Fruit fly (Drosophila melanogaster): ENCODE measurements around the gene CG11350.

Gene CG11350

dm6 chr3L:4461454-4462045 is 21.1 kb upstream of the CG11350 start, which contains the start of gene CG15023:
CG15023 (minus strand) TSS chr3L:4461504.
- TF ChIP-seq Rel (GFP tag; optimal IDR thresholded peaks at IDR 0.05) = no peak
- no peak for TF ChIP-seq Rel (tag; optimal IDR thresholded peaks at IDR 0.05)
- TF ChIP-seq CG9705 (GFP tag; optimal IDR thresholded peaks at IDR 0.05) = no peak
- no peak for TF ChIP-seq fru (GFP tag; optimal IDR thresholded peaks at IDR 0.05)
- no peak for TF ChIP-seq Sp1 (GFP tag; optimal IDR thresholded peaks at IDR 0.05)
- TF ChIP-seq psq (GFP tag; optimal IDR thresholded peaks at IDR 0.05) = no peak
- no peak for TF ChIP-seq Abd-B (GFP tag; optimal IDR thresholded peaks at IDR 0.05)
- no peak for TF ChIP-seq OdsH (GFP tag; optimal IDR thresholded peaks at IDR 0.05)
- TF ChIP-seq N (GFP tag; optimal IDR thresholded peaks at IDR 0.05) = no peak
- TF ChIP-seq Dfd (GFP tag; optimal IDR thresholded peaks at IDR 0.05) = no peak
- TF ChIP-seq rgr (GFP tag; optimal IDR thresholded peaks at IDR 0.05) = no peak
- TF ChIP-seq Hr83 (GFP tag; optimal IDR thresholded peaks at IDR 0.05; ENCODE audit: poor library complexity, severe bottlenecking) = no peak
- no peak for TF ChIP-seq jim (GFP tag; optimal IDR thresholded peaks at IDR 0.05)
- no peak for TF ChIP-seq brk (GFP tag; optimal IDR thresholded peaks at IDR 0.05)
- TF ChIP-seq Jra (GFP tag; optimal IDR thresholded peaks at IDR 0.05) = no peak
- TF ChIP-seq h (GFP tag; optimal IDR thresholded peaks at IDR 0.05) = no peak
- no peak for TF ChIP-seq dmrt93B (GFP tag; optimal IDR thresholded peaks at IDR 0.05)
- no peak for TF ChIP-seq sv (GFP tag; optimal IDR thresholded peaks at IDR 0.05)
- no peak for TF ChIP-seq dl (GFP tag; optimal IDR thresholded peaks at IDR 0.05; ENCODE audit: insufficient read depth in 1 of 2, partially characterized antibody in 2 of 2)
- TF ChIP-seq tai (GFP tag; optimal IDR thresholded peaks at IDR 0.05) = no peak
- no peak for TF ChIP-seq dsf (GFP tag; optimal IDR thresholded peaks at IDR 0.05; ENCODE audit: borderline replicate concordance)

- TF ChIP-seq HLH106 (tag; optimal IDR thresholded peaks at IDR 0.05) (no peak), CrebA (GFP tag; optimal IDR thresholded peaks at IDR 0.05; ENCODE audit: borderline replicate concordance) (no peak), jim (GFP tag; optimal IDR thresholded peaks at IDR 0.05) (no peak), h (GFP tag; optimal IDR thresholded peaks at IDR 0.05) (no peak), GATAd (GFP tag; optimal IDR thresholded peaks at IDR 0.05) (no peak), usp (GFP tag; optimal IDR thresholded peaks at IDR 0.05) (no peak), rgr (GFP tag; optimal IDR thresholded peaks at IDR 0.05) (no peak), Rel (GFP tag; optimal IDR thresholded peaks at IDR 0.05) (no peak), Rel (tag; optimal IDR thresholded peaks at IDR 0.05) (no peak), Hr83 (GFP tag; optimal IDR thresholded peaks at IDR 0.05; ENCODE audit: poor library complexity, severe bottlenecking) (no peak), foxo (GFP tag; optimal IDR thresholded peaks at IDR 0.05) (no peak), N (GFP tag; optimal IDR thresholded peaks at IDR 0.05) (no peak), lola (GFP tag; optimal IDR thresholded peaks at IDR 0.05) (no peak), Jra (GFP tag; optimal IDR thresholded peaks at IDR 0.05) (no peak), Hr78 (GFP tag; optimal IDR thresholded peaks at IDR 0.05) (no peak), psq (GFP tag; optimal IDR thresholded peaks at IDR 0.05) (no peak), dsf (GFP tag; optimal IDR thresholded peaks at IDR 0.05; ENCODE audit: borderline replicate concordance) (no peak)
These were observed 18.8 kb upstream of the CG11350 start, which contains the start of gene CG15024 for dm6 chr3L:4463773-4464301. CG15024 (minus strand) TSS chr3L:4463823.

DNA sequence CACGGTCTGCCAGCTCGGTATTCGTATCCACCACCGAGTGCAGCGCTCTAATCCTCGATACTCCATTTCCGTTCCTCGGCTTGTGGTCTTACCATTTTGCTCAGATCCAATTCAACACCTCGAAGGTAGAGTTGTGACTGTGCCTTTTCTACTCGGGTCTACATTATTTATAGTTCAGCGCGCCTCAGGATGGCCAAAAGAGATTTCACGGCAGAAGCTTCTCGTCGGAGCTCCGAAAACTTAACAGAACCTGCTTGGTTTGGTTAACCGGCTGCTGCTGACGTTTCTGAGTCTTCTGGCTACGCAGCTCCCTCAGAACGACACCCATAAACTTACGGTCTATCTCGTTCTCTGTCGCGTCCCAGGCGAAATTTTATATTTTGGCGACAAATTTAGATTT is 16.1 kb upstream of the CG11350 start, which contains the start of gene CG32241:
Gene CG32241 (minus strand): TSS at position 101 of the 400 bp plus-strand sequence.
- TF ChIP-seq Hr78 (GFP tag; optimal IDR thresholded peaks at IDR 0.05) = no peak

DNA sequence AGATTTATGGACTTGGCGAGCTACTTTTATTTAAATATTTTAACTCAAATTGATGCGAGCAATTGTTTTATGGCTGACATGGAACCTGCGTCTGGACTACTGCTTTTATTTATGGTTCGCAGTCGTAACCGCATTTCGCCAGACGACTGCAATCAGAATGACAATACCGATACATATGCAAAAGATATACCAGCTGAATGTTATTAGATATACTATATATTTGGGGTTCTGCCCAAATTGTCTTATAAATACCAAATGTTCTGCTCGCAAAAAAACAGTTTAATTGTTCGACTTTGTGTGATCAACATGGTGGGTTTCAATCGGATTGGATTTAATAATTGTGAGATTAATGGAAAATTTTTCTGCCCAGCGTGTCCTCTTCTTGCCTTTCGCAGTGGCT is 12.9 kb upstream of the CG11350 start, which contains the start of gene CG32249:
Gene CG32249 (plus strand): TSS at position 301 of the 400 bp plus-strand sequence.
- TF ChIP-seq CrebA (GFP tag; optimal IDR thresholded peaks at IDR 0.05; ENCODE audit: borderline replicate concordance) = no peak
- TF ChIP-seq dl (GFP tag; optimal IDR thresholded peaks at IDR 0.05; ENCODE audit: insufficient read depth in 1 of 2, partially characterized antibody in 2 of 2) = no peak
- no peak for TF ChIP-seq lola (GFP tag; optimal IDR thresholded peaks at IDR 0.05)
- no peak for TF ChIP-seq Rel (GFP tag; optimal IDR thresholded peaks at IDR 0.05)
- no peak for TF ChIP-seq Rel (tag; optimal IDR thresholded peaks at IDR 0.05)
- no peak for TF ChIP-seq CG9705 (GFP tag; optimal IDR thresholded peaks at IDR 0.05)
- TF ChIP-seq foxo (GFP tag; optimal IDR thresholded peaks at IDR 0.05) = no peak
- no peak for TF ChIP-seq dmrt93B (GFP tag; optimal IDR thresholded peaks at IDR 0.05)
- no peak for TF ChIP-seq Hnf4 (GFP tag; optimal IDR thresholded peaks at IDR 0.05)
- no peak for TF ChIP-seq Dfd (GFP tag; optimal IDR thresholded peaks at IDR 0.05)
- no peak for TF ChIP-seq Mio (GFP tag; optimal IDR thresholded peaks at IDR 0.05)
- TF ChIP-seq Hr78 (GFP tag; optimal IDR thresholded peaks at IDR 0.05) = no peak

Data from whole organism, wandering third instar larva.